Fruit fly (Drosophila melanogaster) whole organism, embryonic: ENCODE data around the gene CG34181.

Experiments used
- Aef1 ChIP-seq: fragments of 200-800 bp; sonication (Bioruptor generic); IDR thresholded peaks from 3 replicates; pipeline ENCODE4 v1.3.6; 2022; ENCODE audit warnings: missing biosample characterization, missing genetic modification characterization
- Asciz ChIP-seq: fragments of 200-800 bp; sonication (Bioruptor generic); optimal IDR thresholded peaks from 2 replicates; lab custom pipeline; 2017; ENCODE audit warnings: missing biosample characterization, mild to moderate bottlenecking, missing genetic modification characterization, missing genetic modification reagents
- Atf6 ChIP-seq: fragments of 200-800 bp; sonication (Bioruptor generic); IDR thresholded peaks from 2 replicates; pipeline ENCODE4 v1.3.6; 2022; ENCODE audit warnings: missing biosample characterization, missing genetic modification characterization
- B-H2 ChIP-seq: fragments of 200-800 bp; sonication (Bioruptor generic); optimal IDR thresholded peaks from 2 replicates; lab custom pipeline; 2018; ENCODE audit warnings: missing biosample characterization, mild to moderate bottlenecking, missing genetic modification characterization
- CG10321 ChIP-seq: fragments of 200-800 bp; sonication (Bioruptor generic); IDR thresholded peaks from 2 replicates; pipeline ENCODE4 v1.3.6; 2022; ENCODE audit warnings: missing biosample characterization, missing genetic modification characterization
- CG10565 ChIP-seq: fragments of 200-800 bp; sonication (Bioruptor generic); optimal IDR thresholded peaks from 3 replicates; lab custom pipeline; 2016; ENCODE audit warnings: missing biosample characterization, mild to moderate bottlenecking, missing genetic modification characterization
- CG10959 ChIP-seq: fragments of 200-800 bp; sonication (Bioruptor generic); IDR thresholded peaks from 2 replicates; pipeline ENCODE4 v1.3.6; 2022; ENCODE audit warnings: missing biosample characterization, missing genetic modification characterization
- CG13287 ChIP-seq: fragments of 200-800 bp; sonication (Bioruptor generic); IDR thresholded peaks from 2 replicates; pipeline ENCODE4 v1.3.6; 2022; ENCODE audit warnings: missing biosample characterization, missing genetic modification characterization; ENCODE audit not compliant: partially characterized antibody
- CG13296 ChIP-seq: fragments of 200-800 bp; sonication (Bioruptor generic); optimal IDR thresholded peaks from 3 replicates; lab custom pipeline; 2018; ENCODE audit warnings: missing biosample characterization, mild to moderate bottlenecking, missing genetic modification characterization
- CG2202 ChIP-seq: fragments of 200-800 bp; sonication (Bioruptor generic); optimal IDR thresholded peaks from 2 replicates; lab custom pipeline; 2018; ENCODE audit warnings: missing biosample characterization, mild to moderate bottlenecking, missing genetic modification characterization
- CG2875 ChIP-seq: fragments of 200-800 bp; sonication (Bioruptor generic); optimal IDR thresholded peaks from 2 replicates; lab custom pipeline; 2017; ENCODE audit warnings: missing biosample characterization, mild to moderate bottlenecking, missing genetic modification characterization, missing genetic modification reagents
- CG30431 ChIP-seq: fragments of 200-800 bp; sonication (Bioruptor generic); optimal IDR thresholded peaks from 2 replicates; lab custom pipeline; 2017; ENCODE audit warnings: missing biosample characterization, missing genetic modification characterization
- CG31224 ChIP-seq: fragments of 200-800 bp; sonication (Bioruptor generic); IDR thresholded peaks from 2 replicates; pipeline ENCODE4 v1.3.6; 2022; ENCODE audit warnings: missing biosample characterization, missing genetic modification characterization
- CG3163 ChIP-seq: fragments of 200-800 bp; sonication (Bioruptor generic); optimal IDR thresholded peaks from 3 replicates; lab custom pipeline; 2016; ENCODE audit warnings: missing biosample characterization, missing genetic modification characterization
- CG3995 ChIP-seq: fragments of 200-800 bp; sonication (Bioruptor generic); optimal IDR thresholded peaks from 3 replicates; lab custom pipeline; 2016; ENCODE audit warnings: missing biosample characterization, missing genetic modification characterization
- CG4820 ChIP-seq: fragments of 200-800 bp; sonication (Bioruptor generic); optimal IDR thresholded peaks from 3 replicates; lab custom pipeline; 2016; ENCODE audit warnings: missing biosample characterization, missing genetic modification characterization
- CG6791 ChIP-seq: fragments of 200-800 bp; sonication (Bioruptor generic); IDR thresholded peaks from 3 replicates; pipeline ENCODE4 v1.3.6; 2022; ENCODE audit warnings: missing biosample characterization, missing genetic modification characterization; ENCODE audit not compliant: partially characterized antibody
- CG7372 ChIP-seq: fragments of 200-800 bp; sonication (Bioruptor generic); IDR thresholded peaks from 2 replicates; pipeline ENCODE4 v1.3.6; 2022; ENCODE audit warnings: missing biosample characterization, missing genetic modification characterization
- CG8290 ChIP-seq, 3 experiments: fragments of 200-800 bp; sonication (Bioruptor generic); optimal IDR thresholded peaks; 2 replicates each; lab custom pipeline; 2016 to 2019; ENCODE audit warnings: missing biosample characterization in 3 of 3, missing genetic modification characterization in 3 of 3, mild to moderate bottlenecking in 2 of 3, moderate library complexity in 1 of 3
- CG9817 ChIP-seq: fragments of 200-800 bp; sonication (Bioruptor generic); optimal IDR thresholded peaks from 2 replicates; lab custom pipeline; 2018; ENCODE audit warnings: missing biosample characterization, mild to moderate bottlenecking, missing genetic modification characterization, moderate library complexity
- D19B ChIP-seq: fragments of 200-800 bp; sonication (Bioruptor generic); optimal IDR thresholded peaks from 2 replicates; lab custom pipeline; 2017; ENCODE audit warnings: missing biosample characterization, mild to moderate bottlenecking, missing genetic modification characterization
- Dbx ChIP-seq: fragments of 200-800 bp; sonication (Bioruptor generic); IDR thresholded peaks from 3 replicates; pipeline ENCODE4 v1.3.6; 2022; ENCODE audit warnings: missing biosample characterization, missing genetic modification characterization
- Deaf1 ChIP-seq: fragments of 200-800 bp; optimal IDR thresholded peaks from 3 replicates; lab custom pipeline; 2019; ENCODE audit warnings: missing biosample characterization, mild to moderate bottlenecking, missing genetic modification characterization, moderate library complexity
- Dip2 ChIP-seq: fragments of 200-800 bp; sonication (Bioruptor generic); IDR thresholded peaks from 2 replicates; pipeline ENCODE4 v1.3.6; 2022; ENCODE audit warnings: missing biosample characterization, missing genetic modification characterization
- Doc2 ChIP-seq: fragments of 200-800 bp; sonication (Bioruptor generic); IDR thresholded peaks from 2 replicates; pipeline ENCODE4 v1.3.6; 2022; ENCODE audit warnings: missing biosample characterization, missing genetic modification characterization
- Doc3 ChIP-seq: fragments of 200-800 bp; sonication (Bioruptor generic); IDR thresholded peaks from 3 replicates; pipeline ENCODE4 v1.3.6; 2022; ENCODE audit warnings: missing biosample characterization, missing genetic modification characterization; ENCODE audit not compliant: partially characterized antibody
- Drgx ChIP-seq: fragments of 200-800 bp; sonication (Bioruptor generic); IDR thresholded peaks from 2 replicates; pipeline ENCODE4 v1.3.6; 2022; ENCODE audit warnings: missing biosample characterization, missing genetic modification characterization
- H2.0 ChIP-seq: fragments of 200-800 bp; sonication (Bioruptor generic); IDR thresholded peaks from 2 replicates; pipeline ENCODE4 v1.3.6; 2022; ENCODE audit warnings: missing biosample characterization, missing genetic modification characterization
- Jarid2 ChIP-seq: fragments of 200-800 bp; sonication (Bioruptor generic); optimal IDR thresholded peaks from 3 replicates; lab custom pipeline; 2017; ENCODE audit warnings: mild to moderate bottlenecking, missing biosample characterization, missing genetic modification reagents, missing genetic modification characterization
- NFAT ChIP-seq: fragments of 200-800 bp; sonication (Bioruptor generic); IDR thresholded peaks from 2 replicates; pipeline ENCODE4 v1.3.6; 2022; ENCODE audit warnings: missing biosample characterization, missing genetic modification characterization
- NK7.1 ChIP-seq: fragments of 200-800 bp; sonication (Bioruptor generic); optimal IDR thresholded peaks from 3 replicates; lab custom pipeline; 2016; ENCODE audit warnings: missing biosample characterization, missing genetic modification characterization
- NfI ChIP-seq: fragments of 200-800 bp; sonication (Bioruptor generic); optimal IDR thresholded peaks from 3 replicates; lab custom pipeline; 2018; ENCODE audit warnings: missing biosample characterization, mild to moderate bottlenecking, missing genetic modification characterization, moderate library complexity
- Rfx ChIP-seq: fragments of 200-800 bp; sonication (Bioruptor generic); IDR thresholded peaks from 2 replicates; pipeline ENCODE4 v1.3.6; 2022; ENCODE audit warnings: missing biosample characterization, missing genetic modification characterization
- ato ChIP-seq: fragments of 200-800 bp; sonication (Bioruptor generic); IDR thresholded peaks from 2 replicates; pipeline ENCODE4 v1.3.6; 2022; ENCODE audit warnings: missing biosample characterization, missing genetic modification characterization; ENCODE audit not compliant: partially characterized antibody
- az2 ChIP-seq: fragments of 200-800 bp; sonication (Bioruptor generic); optimal IDR thresholded peaks from 3 replicates; lab custom pipeline; 2016; ENCODE audit warnings: missing biosample characterization, missing genetic modification characterization
- bab2 ChIP-seq: fragments of 200-800 bp; sonication (Bioruptor generic); optimal IDR thresholded peaks from 2 replicates; lab custom pipeline; 2016; ENCODE audit warnings: missing biosample characterization, missing genetic modification characterization
- ci ChIP-seq: fragments of 200-800 bp; sonication (Bioruptor generic); IDR thresholded peaks from 3 replicates; pipeline ENCODE4 v1.3.6; 2022; ENCODE audit warnings: missing biosample characterization, missing genetic modification characterization
- crol ChIP-seq: fragments of 200-800 bp; sonication (Bioruptor generic); IDR thresholded peaks from 2 replicates; pipeline ENCODE4 v1.3.6; 2022; ENCODE audit warnings: missing biosample characterization, missing genetic modification characterization
- hkb ChIP-seq, 2 experiments: fragments of 200-800 bp in 1 of 2; fragments of >200 bp in 1 of 2; sonication (Bioruptor generic) in 1 of 2; IDR thresholded peaks in 1 of 2; optimal IDR thresholded peaks in 1 of 2; 2 replicates each; pipeline versions ENCODE4 v1.3.6 to Lab custom; 2017 to 2022; ENCODE audit warnings: missing biosample characterization in 1 of 2, missing genetic modification characterization in 1 of 2
- inv ChIP-seq: fragments of 200-800 bp; sonication (Bioruptor generic); IDR thresholded peaks from 2 replicates; pipeline ENCODE4 v1.3.6; 2022; ENCODE audit warnings: missing biosample characterization, missing genetic modification characterization; ENCODE audit not compliant: partially characterized antibody
- lilli ChIP-seq: fragments of 200-800 bp; sonication (Bioruptor generic); optimal IDR thresholded peaks from 3 replicates; lab custom pipeline; 2016; ENCODE audit warnings: missing biosample characterization, missing genetic modification characterization
- onecut ChIP-seq: fragments of 200-800 bp; sonication (Bioruptor generic); IDR thresholded peaks from 2 replicates; pipeline ENCODE4 v1.3.6; 2022; ENCODE audit warnings: missing biosample characterization, missing genetic modification characterization
- otp ChIP-seq: fragments of 200-800 bp; sonication (Bioruptor generic); IDR thresholded peaks from 3 replicates; pipeline ENCODE4, ENCODE4 v1.3.6; 2022; ENCODE audit warnings: missing biosample characterization, missing genetic modification characterization
- peb ChIP-seq: fragments of 200-800 bp; sonication (Bioruptor generic); IDR thresholded peaks from 2 replicates; pipeline ENCODE4 v1.3.6; 2022; ENCODE audit warnings: missing biosample characterization, missing genetic modification characterization
- pum ChIP-seq: fragments of 200-800 bp; sonication (Bioruptor generic); optimal IDR thresholded peaks from 2 replicates; lab custom pipeline; 2016; ENCODE audit warnings: missing biosample characterization, missing genetic modification characterization
- sd ChIP-seq: fragments of 200-800 bp; sonication (Bioruptor generic); optimal IDR thresholded peaks from 3 replicates; lab custom pipeline; 2018; ENCODE audit warnings: missing biosample characterization, mild to moderate bottlenecking, missing genetic modification characterization, moderate library complexity
- so ChIP-seq: fragments of 200-800 bp; sonication (Bioruptor generic); IDR thresholded peaks from 3 replicates; pipeline ENCODE4 v1.3.6; 2022; ENCODE audit warnings: missing biosample characterization, missing genetic modification characterization
- sob ChIP-seq: fragments of 200-800 bp; sonication (Bioruptor generic); IDR thresholded peaks from 2 replicates; pipeline ENCODE4 v1.3.6; 2022; ENCODE audit warnings: missing biosample characterization, missing genetic modification characterization
- sug ChIP-seq: fragments of 200-800 bp; optimal IDR thresholded peaks from 2 replicates; lab custom pipeline; 2019; ENCODE audit warnings: missing biosample characterization, mild to moderate bottlenecking, missing genetic modification characterization, moderate library complexity
- tll ChIP-seq, 2 experiments: fragments of 200-800 bp in 1 of 2; fragments of >200 bp in 1 of 2; sonication (Bioruptor generic) in 1 of 2; optimal IDR thresholded peaks; 2 replicates each; lab custom pipeline; 2017 to 2019; ENCODE audit warnings: missing biosample characterization in 2 of 2, missing genetic modification characterization in 2 of 2, mild to moderate bottlenecking in 1 of 2, moderate library complexity in 1 of 2
- yki ChIP-seq: fragments of >200 bp; optimal IDR thresholded peaks from 3 replicates; lab custom pipeline; 2018

The CG34181 gene

DNA sequence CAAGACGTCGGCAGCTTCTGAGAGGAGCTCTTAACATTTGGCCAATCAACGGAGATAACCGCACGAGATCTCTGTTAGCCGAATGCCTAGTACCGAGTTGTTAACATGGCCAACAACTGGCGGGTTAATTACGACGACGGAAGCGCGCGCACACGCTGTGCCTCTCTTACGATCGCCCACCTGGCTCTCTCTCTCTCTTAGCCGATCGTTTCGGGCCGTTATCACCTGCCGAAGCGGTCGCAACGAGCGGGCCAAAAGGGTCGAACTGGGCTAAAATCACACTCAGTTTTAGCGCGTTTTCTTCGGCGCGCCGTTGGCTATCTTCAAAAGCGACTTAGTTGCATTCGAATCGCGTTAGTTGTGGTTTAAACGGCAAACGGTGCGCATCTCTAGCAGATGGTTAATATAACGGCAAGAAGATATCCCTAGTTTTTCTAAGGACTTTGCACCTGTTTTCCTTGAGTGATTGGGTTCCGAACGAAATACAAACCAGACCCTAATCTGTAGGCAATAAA is 48.9 kb downstream of the CG34181 start, which contains the start of gene Mco1:
Gene Mco1, plus strand, starts transcription at position 345 of the 515 bp plus-strand sequence.
- TF ChIP-seq CG13296: no peak
- no peak for TF ChIP-seq CG10565 (GFP tag; lab: Kevin White, UChicago)
- TF ChIP-seq CG31224 (GFP tag; lab: Robert Waterston, UW): no peak
- no peak for TF ChIP-seq CG7372
- TF ChIP-seq CG4820 (GFP tag; lab: Kevin White, UChicago): no peak
- peak; percentile 79 for TF ChIP-seq CG3163 (GFP tag; lab: Kevin White, UChicago)
- TF ChIP-seq peb (GFP tag; lab: Robert Waterston, UW): no peak
- TF ChIP-seq sug (tag; lab: Kevin White, UChicago): no peak
- no peak for TF ChIP-seq Dip2
- no peak for TF ChIP-seq pum (GFP tag; lab: Kevin White, UChicago)
- TF ChIP-seq hkb (optimal IDR thresholded peaks at IDR 0.05; lab: Kevin White, UChicago): no peak
- no peak for TF ChIP-seq hkb (GFP tag; IDR thresholded peaks at IDR 0.05; lab: Robert Waterston, UW)
- no peak for TF ChIP-seq H2.0
- TF ChIP-seq Deaf1 (tag; lab: Kevin White, UChicago): peak; percentile 90
- TF ChIP-seq Asciz: no peak
- TF ChIP-seq CG10959 (GFP tag; lab: Robert Waterston, UW): no peak
- TF ChIP-seq az2 (GFP tag; lab: Kevin White, UChicago): no peak
- TF ChIP-seq so (GFP tag; lab: Robert Waterston, UW): no peak
- no peak for TF ChIP-seq yki (lab: Kevin White, UChicago)
- TF ChIP-seq crol: no peak
- no peak for TF ChIP-seq NfI (GFP tag; lab: Kevin White, UChicago)
- no peak for TF ChIP-seq CG6791 (GFP tag; lab: Robert Waterston, UW)
- TF ChIP-seq lilli (GFP tag; lab: Kevin White, UChicago): no peak
- TF ChIP-seq Atf6 (GFP tag; lab: Robert Waterston, UW): no peak
- 0 out of 3 replicates have a peak, but pooled peaks have one; percentile 17 for TF ChIP-seq ci (GFP tag; lab: Robert Waterston, UW)
- no peak for TF ChIP-seq B-H2
- no peak for TF ChIP-seq Aef1
- no peak for TF ChIP-seq inv (GFP tag; lab: Robert Waterston, UW)
- no peak for TF ChIP-seq Doc2 (GFP tag; lab: Robert Waterston, UW)
- TF ChIP-seq CG13287 (GFP tag; lab: Robert Waterston, UW): no peak; the same call in 1 of the 2 replicates
- no peak for TF ChIP-seq Rfx (GFP tag; lab: Robert Waterston, UW)
- no peak for TF ChIP-seq sd
- TF ChIP-seq CG30431: no peak
- no peak for TF ChIP-seq bab2
- 0 out of 3 replicates have a peak, but pooled peaks have one; percentile 6 for TF ChIP-seq otp
- TF ChIP-seq CG2202 (tag; lab: Kevin White, UChicago): no peak
- no peak for TF ChIP-seq CG8290 (GFP tag; optimal IDR thresholded peaks at IDR 0.05; lab: Kevin White, UChicago)
- TF ChIP-seq CG8290 (tag; optimal IDR thresholded peaks at IDR 0.05; lab: Kevin White, UChicago): no peak
- TF ChIP-seq ato (GFP tag; lab: Robert Waterston, UW): 0 out of 2 replicates have a peak, but pooled peaks have one; percentile 11
- no peak for TF ChIP-seq onecut
- TF ChIP-seq tll (GFP tag; optimal IDR thresholded peaks at IDR 0.05; lab: Kevin White, UChicago): no peak
- TF ChIP-seq Doc3: no peak
- TF ChIP-seq CG10321 (GFP tag; lab: Robert Waterston, UW): no peak
- no peak for TF ChIP-seq CG2875 (GFP tag; lab: Kevin White, UChicago)
- TF ChIP-seq NFAT (GFP tag; lab: Robert Waterston, UW): no peak
- TF ChIP-seq D19B (GFP tag; lab: Kevin White, UChicago): no peak
- 0 out of 2 replicates have a peak, but pooled peaks have one; percentile 9 for TF ChIP-seq sob (GFP tag; lab: Robert Waterston, UW)
- TF ChIP-seq CG9817 (tag; lab: Kevin White, UChicago): no peak
- no peak for TF ChIP-seq CG3995
- peak; percentile 9 for TF ChIP-seq Jarid2
- no peak for TF ChIP-seq NK7.1 (GFP tag; lab: Kevin White, UChicago)
- TF ChIP-seq Dbx (GFP tag; lab: Robert Waterston, UW): no peak
- TF ChIP-seq Drgx (GFP tag; lab: Robert Waterston, UW): no peak
